Fruit fly (Drosophila melanogaster) whole organism, larva: Measurements from ENCODE around the gene CG33770.
A peak's percentile ranks its signal among the peaks of the same experiment; 100 is the strongest.

Experiments
- noc ChIP-seq: fragments of 200-800 bp; sonication (Bioruptor generic); optimal IDR thresholded peaks from 3 replicates; lab custom pipeline; 2019; ENCODE audit warnings: missing biosample characterization, mild to moderate bottlenecking, missing genetic modification characterization, moderate library complexity

Gene CG33770

dm6 chr3L:22648372-22648771 lies at the start of gene CG33770:
CG33770 (plus strand) TSS chr3L:22648672.
- no peak for TF ChIP-seq noc (tag; lab: Kevin White, UChicago)

- no peak for TF ChIP-seq noc (tag; lab: Kevin White, UChicago)
Measured at dm6 chr3L:22605637-22606419, 42.6 kb upstream of the CG33770 start, which contains the start of gene ND-B14.5AL. ND-B14.5AL (plus strand) TSS chr3L:22606369.

- TF ChIP-seq noc (tag; lab: Kevin White, UChicago), result no peak
Measured at dm6 chr3L:22607076-22607475, 41.4 kb upstream of the CG33770 start.

dm6 chr3L:22616784-22617183 lies 31.7 kb upstream of the CG33770 start:
- no peak for TF ChIP-seq noc (tag; lab: Kevin White, UChicago)

dm6 chr3L:22634111-22634510 lies 14.4 kb upstream of the CG33770 start:
- TF ChIP-seq noc (tag; lab: Kevin White, UChicago), result no peak

- no peak for TF ChIP-seq noc (tag; lab: Kevin White, UChicago)
Measured at dm6 chr3L:22637866-22638534, 10.5 kb upstream of the CG33770 start, which contains the start of gene CG14459. CG14459 (minus strand) TSS chr3L:22637916.

dm6 chr3L:22642276-22642900 lies 6.1 kb upstream of the CG33770 start:
- no peak for TF ChIP-seq noc (tag; lab: Kevin White, UChicago)

dm6 chr3L:22645327-22645726 lies 3.1 kb upstream of the CG33770 start, which contains the start of gene CG33766:
CG33766 (plus strand) TSS chr3L:22645627.
- TF ChIP-seq noc (tag; lab: Kevin White, UChicago), result no peak

- TF ChIP-seq noc (tag; lab: Kevin White, UChicago), result no peak
Measured at dm6 chr3L:22646007-22646406, 2.5 kb upstream of the CG33770 start, which contains the start of gene CG33767. CG33767 (plus strand) TSS chr3L:22646307.

dm6 chr3L:22646863-22647262 lies 1.6 kb upstream of the CG33770 start, which contains the start of gene CG33768:
CG33768 (plus strand) TSS chr3L:22647163.
- no peak for TF ChIP-seq noc (tag; lab: Kevin White, UChicago)

dm6 chr3L:22647627-22648026 lies 845 bp upstream of the CG33770 start, which contains the start of gene CG33769:
CG33769 (plus strand) TSS chr3L:22647927.
- TF ChIP-seq noc (tag; lab: Kevin White, UChicago), result no peak

dm6 chr3L:22649096-22649495 lies 624 bp downstream of the CG33770 start, which contains the start of gene CG33771:
CG33771 (plus strand) TSS chr3L:22649396.
- TF ChIP-seq noc (tag; lab: Kevin White, UChicago), result no peak

- no peak for TF ChIP-seq noc (tag; lab: Kevin White, UChicago)
Measured at dm6 chr3L:22652425-22652824, 4.0 kb downstream of the CG33770 start, which contains the start of gene CG33772. CG33772 (minus strand) TSS chr3L:22652525.

dm6 chr3L:22665110-22665509 lies 16.6 kb downstream of the CG33770 start:
- TF ChIP-seq noc (tag; lab: Kevin White, UChicago), result no peak

- peak; percentile 15 for TF ChIP-seq noc (tag; lab: Kevin White, UChicago)
Measured at dm6 chr3L:22669275-22670006, 21.0 kb downstream of the CG33770 start, which contains the start of gene Jhbp6. Jhbp6 (plus strand) TSS chr3L:22669956.
